Worm (Caenorhabditis elegans) whole organism, L3 larva: ENCODE measurements around the gene M88.4.

Experiments
- R02D3.7 ChIP-seq: fragments of 150-350 bp; optimal IDR thresholded peaks from 2 replicates; lab custom pipeline; 2014; ENCODE audit warnings: missing biosample characterization, missing genetic modification characterization
- ZK546.5 ChIP-seq: sonication (generic microtip); optimal IDR thresholded peaks from 2 replicates; lab custom pipeline; 2017; ENCODE audit warnings: missing biosample characterization, missing genetic modification characterization
- ama-1 ChIP-seq: fragments of 150-350 bp; optimal IDR thresholded peaks from 2 replicates; lab custom pipeline; 2018
- egl-5 ChIP-seq: fragments of 150-350 bp; optimal IDR thresholded peaks from 2 replicates; lab custom pipeline; 2017; ENCODE audit warnings: missing biosample characterization, missing genetic modification reagents, missing genetic modification characterization, inconsistent platforms
- elt-1 ChIP-seq: fragments of 150-350 bp; optimal IDR thresholded peaks from 2 replicates; lab custom pipeline; 2014; ENCODE audit warnings: missing biosample characterization, missing genetic modification characterization
- elt-3 ChIP-seq, 3 experiments: fragments of 150-350 bp in 1 of 3; sonication (generic microtip) in 2 of 3; optimal IDR thresholded peaks; 2 replicates in 2 of 3; 4 replicates in 1 of 3; lab custom pipeline; 2014 to 2017; ENCODE audit warnings: missing biosample characterization in 3 of 3, missing genetic modification characterization in 3 of 3
- nhr-12 ChIP-seq: fragments of 150-350 bp; optimal IDR thresholded peaks from 2 replicates; lab custom pipeline; 2014; ENCODE audit warnings: missing biosample characterization, missing genetic modification characterization
- nhr-237 ChIP-seq: fragments of 150-350 bp; optimal IDR thresholded peaks from 2 replicates; lab custom pipeline; 2014; ENCODE audit warnings: missing biosample characterization, missing genetic modification characterization
- nhr-25 ChIP-seq: sonication (generic microtip); optimal IDR thresholded peaks from 2 replicates; lab custom pipeline; 2017; ENCODE audit warnings: missing biosample characterization, missing genetic modification characterization

ce11 chrIII:4523411-4523810, 25.4 kb upstream of the M88.4 start:
- no peak for TF ChIP-seq nhr-25 (tag; lab: Kevin White, UChicago)
- no peak for TF ChIP-seq R02D3.7
- no peak for TF ChIP-seq ama-1 (lab: Kevin White, UChicago)
- TF ChIP-seq egl-5: no peak
- no peak for TF ChIP-seq ZK546.5 (tag; lab: Kevin White, UChicago)
- no peak for TF ChIP-seq nhr-12 (tag; lab: Kevin White, UChicago)
- no peak for TF ChIP-seq elt-1 (tag; lab: Kevin White, UChicago)
- no peak for TF ChIP-seq elt-3 (tag; optimal IDR thresholded peaks at IDR 0.05; lab: Kevin White, UChicago)
- TF ChIP-seq nhr-237 (tag; lab: Kevin White, UChicago): no peak
